Fruit fly (Drosophila melanogaster): ENCODE results near the gene CG32536.

dm6 chrX:19289318-19289970 lies 12.7 kb upstream of the CG32536 start:
- TF ChIP-seq fkh (GFP tag; optimal IDR thresholded peaks at IDR 0.05): no peak
- TF ChIP-seq CG6808 (GFP tag; optimal IDR thresholded peaks at IDR 0.05): peak; percentile 94
- peak; percentile 97 for TF ChIP-seq Smox (GFP tag; optimal IDR thresholded peaks at IDR 0.05)
- TF ChIP-seq pdm3 (GFP tag; optimal IDR thresholded peaks at IDR 0.05): peak; percentile 98
- TF ChIP-seq CG8632 (GFP tag; optimal IDR thresholded peaks at IDR 0.05): peak; percentile 95
- TF ChIP-seq CG6854 (GFP tag; optimal IDR thresholded peaks at IDR 0.05): peak; percentile 97
- peak; percentile 96 for TF ChIP-seq Sox14 (GFP tag; optimal IDR thresholded peaks at IDR 0.05)
- TF ChIP-seq CG3032 (tag; optimal IDR thresholded peaks at IDR 0.05): peak; percentile 93
- peak; percentile 97 for TF ChIP-seq eg (GFP tag; IDR thresholded peaks at IDR 0.05)
- TF ChIP-seq CG8319 (GFP tag; optimal IDR thresholded peaks at IDR 0.05): peak; percentile 97

All from whole organism, prepupa.